Fruit fly (Drosophila melanogaster) whole organism, embryonic: ENCODE results near the gene Chmp1.

ENCODE experiments used
- Ada2b ChIP-seq: fragments of 200-800 bp; sonication (Bioruptor generic); IDR thresholded peaks from 2 replicates; pipeline ENCODE4 v1.3.6; 2022; ENCODE audit warnings: missing biosample characterization, missing genetic modification characterization
- Atf6 ChIP-seq: fragments of 200-800 bp; sonication (Bioruptor generic); IDR thresholded peaks from 2 replicates; pipeline ENCODE4 v1.3.6; 2022; ENCODE audit warnings: missing biosample characterization, missing genetic modification characterization
- BEAF-32 ChIP-seq: fragments of 200-800 bp; sonication (Bioruptor generic); optimal IDR thresholded peaks from 3 replicates; lab custom pipeline; 2017; ENCODE audit warnings: missing biosample characterization, missing genetic modification characterization, mild to moderate bottlenecking, moderate library complexity, missing genetic modification reagents
- CG10267 ChIP-seq: fragments of 200-800 bp; sonication (Bioruptor generic); optimal IDR thresholded peaks from 2 replicates; lab custom pipeline; 2018; ENCODE audit warnings: missing biosample characterization, mild to moderate bottlenecking, missing genetic modification characterization, moderate library complexity
- CG12236 ChIP-seq: fragments of 200-800 bp; sonication (Bioruptor generic); optimal IDR thresholded peaks from 2 replicates; lab custom pipeline; 2016; ENCODE audit warnings: missing biosample characterization, missing genetic modification characterization
- CG14860 ChIP-seq: fragments of 200-800 bp; sonication (Bioruptor generic); IDR thresholded peaks from 3 replicates; pipeline ENCODE4 v1.3.6; 2022; ENCODE audit warnings: missing biosample characterization, missing genetic modification characterization; ENCODE audit not compliant: partially characterized antibody
- CG17568 ChIP-seq: fragments of 200-800 bp; sonication (Bioruptor generic); optimal IDR thresholded peaks from 2 replicates; lab custom pipeline; 2018; ENCODE audit warnings: missing biosample characterization, mild to moderate bottlenecking, missing genetic modification characterization, moderate library complexity
- CG1832 ChIP-seq: fragments of 200-800 bp; sonication (Bioruptor generic); optimal IDR thresholded peaks from 2 replicates; lab custom pipeline; 2017; ENCODE audit warnings: missing biosample characterization, mild to moderate bottlenecking, missing genetic modification characterization, inconsistent platforms
- CG18764 ChIP-seq: fragments of 200-800 bp; sonication (Bioruptor generic); optimal IDR thresholded peaks from 3 replicates; lab custom pipeline; 2016; ENCODE audit warnings: missing biosample characterization, missing genetic modification characterization
- CG2116 ChIP-seq: fragments of 200-800 bp; sonication (Bioruptor generic); optimal IDR thresholded peaks from 3 replicates; lab custom pipeline; 2018; ENCODE audit warnings: missing biosample characterization, mild to moderate bottlenecking, missing genetic modification characterization
- CG2712 ChIP-seq: fragments of 200-800 bp; optimal IDR thresholded peaks from 3 replicates; lab custom pipeline; 2019; ENCODE audit warnings: missing biosample characterization, mild to moderate bottlenecking, missing genetic modification characterization, moderate library complexity
- CG31388 ChIP-seq: fragments of 200-800 bp; sonication (Bioruptor generic); optimal IDR thresholded peaks from 2 replicates; lab custom pipeline; 2016; ENCODE audit warnings: missing biosample characterization, missing genetic modification characterization
- CG5245 ChIP-seq: fragments of 200-800 bp; sonication (Bioruptor generic); optimal IDR thresholded peaks from 3 replicates; lab custom pipeline; 2016; ENCODE audit warnings: missing biosample characterization, missing genetic modification characterization
- CG6272 ChIP-seq: fragments of 200-800 bp; sonication (Bioruptor generic); IDR thresholded peaks from 2 replicates; pipeline ENCODE4 v1.3.6; 2022; ENCODE audit warnings: missing biosample characterization, missing genetic modification characterization
- CG7271 ChIP-seq: fragments of 200-800 bp; sonication (Bioruptor generic); optimal IDR thresholded peaks from 2 replicates; lab custom pipeline; 2018; ENCODE audit warnings: missing biosample characterization, mild to moderate bottlenecking, missing genetic modification characterization, moderate library complexity
- CG8924 ChIP-seq: fragments of 200-800 bp; optimal IDR thresholded peaks from 3 replicates; lab custom pipeline; 2019; ENCODE audit warnings: missing biosample characterization, mild to moderate bottlenecking, missing genetic modification characterization, moderate library complexity
- CkIIα-i1 ChIP-seq: fragments of 200-800 bp; sonication (Bioruptor generic); IDR thresholded peaks from 2 replicates; pipeline ENCODE4 v1.3.6; 2022; ENCODE audit warnings: missing biosample characterization, missing genetic modification characterization
- Doc3 ChIP-seq: fragments of 200-800 bp; sonication (Bioruptor generic); IDR thresholded peaks from 3 replicates; pipeline ENCODE4 v1.3.6; 2022; ENCODE audit warnings: missing biosample characterization, missing genetic modification characterization; ENCODE audit not compliant: partially characterized antibody
- Myb ChIP-seq: fragments of 200-800 bp; sonication (Bioruptor generic); optimal IDR thresholded peaks from 2 replicates; lab custom pipeline; 2016; ENCODE audit warnings: missing biosample characterization, missing genetic modification characterization
- NK7.1 ChIP-seq: fragments of 200-800 bp; sonication (Bioruptor generic); optimal IDR thresholded peaks from 3 replicates; lab custom pipeline; 2016; ENCODE audit warnings: missing biosample characterization, missing genetic modification characterization
- Rfx ChIP-seq: fragments of 200-800 bp; sonication (Bioruptor generic); IDR thresholded peaks from 2 replicates; pipeline ENCODE4 v1.3.6; 2022; ENCODE audit warnings: missing biosample characterization, missing genetic modification characterization
- ara ChIP-seq: fragments of 200-800 bp; sonication (Bioruptor generic); IDR thresholded peaks from 2 replicates; pipeline ENCODE4 v1.3.6; 2022; ENCODE audit warnings: missing biosample characterization, missing genetic modification characterization
- bsh ChIP-seq, 2 experiments: fragments of 200-800 bp; sonication (Bioruptor generic); optimal IDR thresholded peaks; 2 replicates each; lab custom pipeline; 2017 to 2018; ENCODE audit warnings: mild to moderate bottlenecking in 2 of 2, missing biosample characterization in 2 of 2, missing genetic modification characterization in 2 of 2, moderate library complexity in 1 of 2
- chm ChIP-seq: fragments of 200-800 bp; sonication (Bioruptor generic); IDR thresholded peaks from 2 replicates; pipeline ENCODE4 v1.3.6; 2022; ENCODE audit warnings: missing biosample characterization, missing genetic modification characterization
- corto ChIP-seq: fragments of 200-800 bp; sonication (Bioruptor generic); optimal IDR thresholded peaks from 2 replicates; lab custom pipeline; 2016; ENCODE audit warnings: missing biosample characterization, mild to moderate bottlenecking, missing genetic modification characterization, moderate library complexity
- crc ChIP-seq: fragments of 200-800 bp; sonication (Bioruptor generic); optimal IDR thresholded peaks from 2 replicates; lab custom pipeline; 2016; ENCODE audit warnings: missing biosample characterization, missing genetic modification characterization
- danr ChIP-seq: fragments of 200-800 bp; sonication (Bioruptor generic); IDR thresholded peaks from 2 replicates; pipeline ENCODE4 v1.3.6; 2022; ENCODE audit warnings: missing biosample characterization, missing genetic modification characterization
- dimm ChIP-seq: fragments of 200-800 bp; sonication (Bioruptor generic); IDR thresholded peaks from 2 replicates; pipeline ENCODE4 v1.3.6; 2022; ENCODE audit warnings: missing biosample characterization, missing genetic modification characterization
- emc ChIP-seq: fragments of 200-800 bp; sonication (Bioruptor generic); optimal IDR thresholded peaks from 2 replicates; lab custom pipeline; 2016; ENCODE audit warnings: missing biosample characterization, missing genetic modification characterization
- en ChIP-seq: fragments of 200-800 bp; sonication (Bioruptor generic); optimal IDR thresholded peaks from 2 replicates; lab custom pipeline; 2016; ENCODE audit warnings: missing biosample characterization, missing genetic modification characterization
- ewg ChIP-seq: fragments of 200-800 bp; sonication (Bioruptor generic); optimal IDR thresholded peaks from 3 replicates; lab custom pipeline; 2017; ENCODE audit warnings: mild to moderate bottlenecking, missing biosample characterization, missing genetic modification reagents, missing genetic modification characterization
- gcm ChIP-seq: fragments of 200-800 bp; sonication (Bioruptor generic); optimal IDR thresholded peaks from 2 replicates; lab custom pipeline; 2019; ENCODE audit warnings: missing biosample characterization, mild to moderate bottlenecking, missing genetic modification characterization, moderate library complexity
- h ChIP-seq: fragments of >200 bp; optimal IDR thresholded peaks from 2 replicates; lab custom pipeline; 2017
- kah ChIP-seq: fragments of 200-800 bp; sonication (Bioruptor generic); optimal IDR thresholded peaks from 2 replicates; lab custom pipeline; 2018; ENCODE audit warnings: missing biosample characterization, mild to moderate bottlenecking, missing genetic modification characterization
- odd ChIP-seq: fragments of 200-800 bp; sonication (Bioruptor generic); optimal IDR thresholded peaks from 2 replicates; lab custom pipeline; 2017; ENCODE audit warnings: missing biosample characterization, mild to moderate bottlenecking, missing genetic modification characterization
- onecut ChIP-seq: fragments of 200-800 bp; sonication (Bioruptor generic); IDR thresholded peaks from 2 replicates; pipeline ENCODE4 v1.3.6; 2022; ENCODE audit warnings: missing biosample characterization, missing genetic modification characterization
- phol ChIP-seq: fragments of 200-800 bp; sonication (Bioruptor generic); optimal IDR thresholded peaks from 3 replicates; lab custom pipeline; 2018; ENCODE audit warnings: missing biosample characterization, mild to moderate bottlenecking, missing genetic modification characterization, moderate library complexity
- pita ChIP-seq: fragments of 200-800 bp; sonication (Bioruptor generic); optimal IDR thresholded peaks from 2 replicates; lab custom pipeline; 2017; ENCODE audit warnings: missing biosample characterization, mild to moderate bottlenecking, missing genetic modification characterization
- rib ChIP-seq: fragments of 200-800 bp; sonication (Bioruptor generic); IDR thresholded peaks from 2 replicates; pipeline ENCODE4 v1.3.6; 2022; ENCODE audit warnings: missing biosample characterization, missing genetic modification characterization
- sc ChIP-seq, 3 experiments: fragments of >200 bp in 2 of 3; fragments of 200-800 bp in 1 of 3; sonication (Bioruptor generic) in 1 of 3; optimal IDR thresholded peaks; 2 replicates in 2 of 3; 3 replicates in 1 of 3; lab custom pipeline; 2017; ENCODE audit warnings: mild to moderate bottlenecking in 1 of 3, missing biosample characterization in 1 of 3, missing genetic modification characterization in 1 of 3, missing genetic modification reagents in 1 of 3
- sisA ChIP-seq: fragments of 200-800 bp; sonication (Bioruptor generic); IDR thresholded peaks from 2 replicates; pipeline ENCODE4 v1.3.6; 2022; ENCODE audit warnings: missing biosample characterization, missing genetic modification characterization
- vvl ChIP-seq: fragments of 200-800 bp; sonication (Bioruptor generic); IDR thresholded peaks from 2 replicates; pipeline ENCODE4 v1.3.6; 2022; ENCODE audit warnings: missing biosample characterization, missing genetic modification characterization
- zf30C ChIP-seq: fragments of 200-800 bp; sonication (Bioruptor generic); optimal IDR thresholded peaks from 3 replicates; lab custom pipeline; 2018; ENCODE audit warnings: missing biosample characterization, mild to moderate bottlenecking, missing genetic modification characterization

The Chmp1 gene

DNA sequence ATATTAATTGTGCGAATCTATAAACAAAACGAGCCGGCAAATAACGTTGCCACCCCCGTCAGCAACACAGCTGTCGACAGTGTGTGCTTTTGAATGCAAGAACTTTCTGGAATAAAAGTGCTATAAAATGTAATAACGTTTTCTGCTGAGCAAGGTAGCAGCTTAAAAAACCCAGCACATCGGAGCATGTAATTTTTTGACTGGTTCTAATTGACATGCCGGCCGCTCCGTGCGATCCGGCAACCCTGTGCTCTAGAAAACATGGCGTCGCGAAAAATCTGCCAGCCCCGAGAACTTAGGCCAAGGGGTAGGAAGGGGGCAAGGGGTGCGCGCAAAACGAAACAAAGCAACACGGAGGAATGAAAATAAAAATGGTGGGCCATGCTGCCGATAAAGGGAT, 11.7 kb downstream of the Chmp1 start (continued):
- TF ChIP-seq odd (GFP tag; lab: Kevin White, UChicago) = no peak
- TF ChIP-seq Myb (GFP tag; lab: Kevin White, UChicago) = peak; percentile 40
- no peak for TF ChIP-seq ara (GFP tag; lab: Robert Waterston, UW)
- TF ChIP-seq CkIIα-i1 (GFP tag; lab: Robert Waterston, UW) = no peak
- no peak for TF ChIP-seq CG1832 (GFP tag; lab: Kevin White, UChicago)
- TF ChIP-seq phol (tag; lab: Kevin White, UChicago) = peak; percentile 98
- TF ChIP-seq NK7.1 (GFP tag; lab: Kevin White, UChicago) = no peak
- no peak for TF ChIP-seq CG31388 (GFP tag; lab: Kevin White, UChicago)
- peak; percentile 17 for TF ChIP-seq CG2712
- no peak for TF ChIP-seq CG14860 (GFP tag; lab: Robert Waterston, UW)
- TF ChIP-seq dimm (GFP tag; lab: Robert Waterston, UW) = no peak
- TF ChIP-seq emc (GFP tag; lab: Kevin White, UChicago) = no peak
- no peak for TF ChIP-seq CG12236
- TF ChIP-seq BEAF-32 (GFP tag; lab: Kevin White, UChicago) = no peak
- 0 out of 2 replicates have a peak, but pooled peaks have one; percentile 8 for TF ChIP-seq sisA (GFP tag; lab: Robert Waterston, UW)
- no peak for TF ChIP-seq kah (GFP tag; lab: Kevin White, UChicago)
- no peak for TF ChIP-seq danr (GFP tag; lab: Robert Waterston, UW)
- TF ChIP-seq sc (optimal IDR thresholded peaks at IDR 0.05; lab: Kevin White, UChicago) = no peak
- no peak for TF ChIP-seq sc (GFP tag; optimal IDR thresholded peaks at IDR 0.05; lab: Kevin White, UChicago)
- no peak for TF ChIP-seq corto
- no peak for TF ChIP-seq h
- no peak for TF ChIP-seq Ada2b (GFP tag; lab: Robert Waterston, UW)
- TF ChIP-seq CG18764 (GFP tag; lab: Kevin White, UChicago) = no peak
- peak; percentile 18 for TF ChIP-seq CG10267 (tag; lab: Kevin White, UChicago)
- TF ChIP-seq CG2116 (GFP tag; lab: Kevin White, UChicago) = no peak
- peak; percentile 3 for TF ChIP-seq CG8924 (tag; lab: Kevin White, UChicago)
- TF ChIP-seq CG5245 (GFP tag; lab: Kevin White, UChicago) = no peak
- no peak for TF ChIP-seq onecut (GFP tag; lab: Robert Waterston, UW)
- TF ChIP-seq Atf6 (GFP tag; lab: Robert Waterston, UW) = no peak
- TF ChIP-seq chm (GFP tag; lab: Robert Waterston, UW) = no peak
- no peak for TF ChIP-seq CG17568 (GFP tag; lab: Kevin White, UChicago)
- no peak for TF ChIP-seq bsh (GFP tag; optimal IDR thresholded peaks at IDR 0.05; lab: Kevin White, UChicago)
- TF ChIP-seq en (GFP tag; lab: Kevin White, UChicago) = no peak
- TF ChIP-seq gcm = peak; percentile 1
- TF ChIP-seq crc (GFP tag; lab: Kevin White, UChicago) = no peak
- TF ChIP-seq rib = peak; percentile 97
- TF ChIP-seq Doc3 (GFP tag; lab: Robert Waterston, UW) = no peak
- peak; percentile 49; the same call in 1 of the 2 replicates for TF ChIP-seq vvl (GFP tag; lab: Robert Waterston, UW)
- peak; percentile 63 for TF ChIP-seq Rfx
- no peak for TF ChIP-seq zf30C (GFP tag; lab: Kevin White, UChicago)
- TF ChIP-seq pita = no peak
- TF ChIP-seq CG7271 = no peak
- peak; percentile 13 for TF ChIP-seq ewg (GFP tag; lab: Kevin White, UChicago)
- TF ChIP-seq CG6272 (GFP tag; lab: Robert Waterston, UW) = 0 out of 2 replicates have a peak, but pooled peaks have one; percentile 30
